Worm (Caenorhabditis elegans): ENCODE measurements around the gene wdr-20.

wdr-20 gene

DNA sequence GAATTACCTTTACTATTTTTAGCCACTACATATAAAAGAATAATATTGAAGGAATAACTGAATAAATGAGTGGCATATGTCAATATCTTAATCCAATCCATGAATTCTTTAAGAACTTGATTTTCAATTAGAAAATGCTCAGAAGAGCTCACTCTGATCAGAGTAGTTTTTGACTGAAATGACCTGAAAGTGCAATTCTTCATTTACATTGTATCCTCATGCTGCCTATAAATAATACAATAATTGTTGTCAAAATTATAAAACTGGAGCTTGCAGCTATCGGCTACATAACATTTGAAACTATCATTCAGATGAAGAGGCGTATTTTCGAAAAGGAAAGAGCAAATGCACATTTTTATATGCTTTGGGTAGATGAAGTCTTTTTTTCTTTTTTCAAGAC lies 11.3 kb downstream of the wdr-20 start, which contains the start of gene srxa-19:
Gene srxa-19, minus strand, starts transcription at position 101 of the 400 bp plus-strand sequence.
- TF ChIP-seq eor-1 (tag; optimal IDR thresholded peaks at IDR 0.05) (no peak), ama-1 (optimal IDR thresholded peaks at IDR 0.05) (no peak), nhr-67 (tag; optimal IDR thresholded peaks at IDR 0.05) (no peak), lsy-12 (tag; optimal IDR thresholded peaks at IDR 0.05) (no peak), tbx-2 (tag; optimal IDR thresholded peaks at IDR 0.05) (no peak), egl-27 (tag; optimal IDR thresholded peaks at IDR 0.05) (no peak), ZK546.5 (tag; optimal IDR thresholded peaks at IDR 0.05) (no peak), egl-5 (tag; optimal IDR thresholded peaks at IDR 0.05) (no peak), unc-39 (tag; optimal IDR thresholded peaks at IDR 0.05) (no peak), ztf-4 (tag; optimal IDR thresholded peaks at IDR 0.05) (no peak)

- no peak for TF ChIP-seq nhr-11 (tag; optimal IDR thresholded peaks at IDR 0.05)
- no peak for TF ChIP-seq unc-39 (tag; optimal IDR thresholded peaks at IDR 0.05)
- TF ChIP-seq nhr-77 (tag; optimal IDR thresholded peaks at IDR 0.05), result no peak
- TF ChIP-seq pqm-1 (tag; optimal IDR thresholded peaks at IDR 0.05), result no peak
- TF ChIP-seq fos-1 (tag; optimal IDR thresholded peaks at IDR 0.05), result no peak
- no peak for TF ChIP-seq elt-1 (tag; optimal IDR thresholded peaks at IDR 0.05)
- TF ChIP-seq aly-2 (tag; optimal IDR thresholded peaks at IDR 0.05), result no peak
- TF ChIP-seq fkh-2 (tag; optimal IDR thresholded peaks at IDR 0.05), result no peak
- TF ChIP-seq R02D3.7 (tag; optimal IDR thresholded peaks at IDR 0.05), result no peak
- TF ChIP-seq lsy-12 (tag; optimal IDR thresholded peaks at IDR 0.05), result no peak
Measured at ce11 chrV:10120898-10121297, 13.1 kb downstream of the wdr-20 start, which contains the start of gene srxa-18. Gene srxa-18, minus strand, starts transcription at chrV:10120997.

DNA sequence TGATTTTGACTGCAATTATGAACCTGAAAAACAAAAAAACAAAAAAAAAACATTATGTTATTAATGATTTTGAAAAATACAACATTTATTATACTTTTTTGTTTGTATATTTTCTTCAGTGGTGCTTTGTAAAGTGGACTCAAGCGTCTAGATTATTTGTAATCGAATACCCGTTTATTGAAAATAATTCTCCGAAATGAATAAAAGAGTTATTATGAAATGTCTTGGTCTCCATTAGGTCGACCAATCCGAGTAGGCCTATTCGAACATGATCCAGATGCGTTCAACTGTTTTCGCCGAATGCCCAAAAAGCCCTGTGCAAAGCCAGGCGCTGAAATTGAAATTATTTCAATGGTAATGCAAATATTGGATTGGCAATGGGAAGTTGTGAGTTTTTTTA lies 16.5 kb downstream of the wdr-20 start, which contains the start of gene C08B6.5:
Gene C08B6.5, plus strand, starts transcription at position 301 of the 400 bp plus-strand sequence.
- TF ChIP-seq fos-1 (tag; optimal IDR thresholded peaks at IDR 0.05) (no peak), fkh-10 (GFP tag; optimal IDR thresholded peaks at IDR 0.05) (no peak), ceh-9 (tag; optimal IDR thresholded peaks at IDR 0.05) (no peak), fkh-2 (tag; optimal IDR thresholded peaks at IDR 0.05) (no peak), lin-39 (tag; optimal IDR thresholded peaks at IDR 0.05) (no peak), lin-15B (tag; optimal IDR thresholded peaks at IDR 0.05) (no peak), snpc-4 (tag; optimal IDR thresholded peaks at IDR 0.05) (no peak), egl-5 (tag; optimal IDR thresholded peaks at IDR 0.05) (no peak), nhr-23 (tag; optimal IDR thresholded peaks at IDR 0.05) (no peak), nhr-28 (tag; optimal IDR thresholded peaks at IDR 0.05) (no peak), mdl-1 (tag; optimal IDR thresholded peaks at IDR 0.05) (no peak), pqm-1 (tag; optimal IDR thresholded peaks at IDR 0.05) (no peak), nhr-237 (tag; optimal IDR thresholded peaks at IDR 0.05) (no peak), mml-1 (tag; optimal IDR thresholded peaks at IDR 0.05) (no peak), elt-2 (tag; optimal IDR thresholded peaks at IDR 0.05) (no peak), nhr-12 (tag; optimal IDR thresholded peaks at IDR 0.05) (no peak), nhr-43 (tag; optimal IDR thresholded peaks at IDR 0.05; ENCODE audit: poor library complexity, severe bottlenecking) (no peak)

ce11 chrV:10114329-10114728 lies 19.6 kb downstream of the wdr-20 start, which contains the start of gene cht-5:
Gene cht-5, plus strand, starts transcription at chrV:10114629.
- no peak for TF ChIP-seq zag-1 (tag; optimal IDR thresholded peaks at IDR 0.05)
- no peak for TF ChIP-seq ZK546.5 (tag; optimal IDR thresholded peaks at IDR 0.05)
- TF ChIP-seq pha-4 (tag; optimal IDR thresholded peaks at IDR 0.05), result no peak
- no peak for TF ChIP-seq eor-1 (tag; optimal IDR thresholded peaks at IDR 0.05)
- TF ChIP-seq lin-39 (tag; optimal IDR thresholded peaks at IDR 0.05), result no peak
- TF ChIP-seq hmg-11 (tag; optimal IDR thresholded peaks at IDR 0.05), result no peak
- TF ChIP-seq elt-2 (tag; optimal IDR thresholded peaks at IDR 0.05), result no peak
- no peak for TF ChIP-seq mdl-1 (tag; optimal IDR thresholded peaks at IDR 0.05)
- no peak for TF ChIP-seq unc-39 (tag; optimal IDR thresholded peaks at IDR 0.05)
- TF ChIP-seq elt-3 (tag; optimal IDR thresholded peaks at IDR 0.05), result no peak
- TF ChIP-seq nhr-11 (tag; optimal IDR thresholded peaks at IDR 0.05), result no peak
- TF ChIP-seq daf-12 (tag; optimal IDR thresholded peaks at IDR 0.05), result no peak
- TF ChIP-seq nhr-237 (tag; optimal IDR thresholded peaks at IDR 0.05), result no peak

ce11 chrV:10112187-10112586 lies 21.8 kb downstream of the wdr-20 start, which contains the start of gene C08B6.3:
Gene C08B6.3, minus strand, starts transcription at chrV:10112287.
- TF ChIP-seq sea-2 (GFP tag; optimal IDR thresholded peaks at IDR 0.05) (no peak), lsy-12 (tag; optimal IDR thresholded peaks at IDR 0.05) (no peak), tbx-2 (tag; optimal IDR thresholded peaks at IDR 0.05) (no peak), nhr-237 (tag; optimal IDR thresholded peaks at IDR 0.05) (no peak), nhr-12 (tag; optimal IDR thresholded peaks at IDR 0.05) (no peak), lin-15B (tag; optimal IDR thresholded peaks at IDR 0.05) (no peak), unc-62 (GFP tag; optimal IDR thresholded peaks at IDR 0.05) (no peak), zag-1 (tag; optimal IDR thresholded peaks at IDR 0.05) (no peak), ztf-11 (tag; optimal IDR thresholded peaks at IDR 0.05) (no peak), ZK546.5 (tag; optimal IDR thresholded peaks at IDR 0.05) (no peak), elt-2 (tag; optimal IDR thresholded peaks at IDR 0.05) (no peak), ceh-28 (tag; optimal IDR thresholded peaks at IDR 0.05) (no peak), mdl-1 (tag; optimal IDR thresholded peaks at IDR 0.05) (no peak), ama-1 (optimal IDR thresholded peaks at IDR 0.05) (no peak), nhr-28 (tag; optimal IDR thresholded peaks at IDR 0.05) (no peak)
